Fruit fly (Drosophila melanogaster) whole organism, embryonic: ENCODE data around the gene tau.

Experiments
- Antp ChIP-seq: fragments of 200-800 bp; sonication (Bioruptor generic); optimal IDR thresholded peaks from 3 replicates; lab custom pipeline; 2016; ENCODE audit warnings: missing biosample characterization, missing genetic modification characterization
- BEAF-32 ChIP-seq: fragments of 200-800 bp; sonication (Bioruptor generic); optimal IDR thresholded peaks from 3 replicates; lab custom pipeline; 2017; ENCODE audit warnings: missing biosample characterization, missing genetic modification characterization, mild to moderate bottlenecking, moderate library complexity, missing genetic modification reagents
- CG11560 ChIP-seq: fragments of 200-800 bp; sonication (Bioruptor generic); IDR thresholded peaks from 3 replicates; pipeline ENCODE4 v1.3.6; 2022; ENCODE audit warnings: missing biosample characterization, missing genetic modification characterization
- CG13424 ChIP-seq: fragments of 200-800 bp; sonication (Bioruptor generic); optimal IDR thresholded peaks from 2 replicates; lab custom pipeline; 2019; ENCODE audit warnings: missing biosample characterization, mild to moderate bottlenecking, missing genetic modification characterization, moderate library complexity
- CG14710 ChIP-seq: fragments of 200-800 bp; sonication (Bioruptor generic); optimal IDR thresholded peaks from 3 replicates; lab custom pipeline; 2019; ENCODE audit warnings: missing biosample characterization, mild to moderate bottlenecking, missing genetic modification characterization, moderate library complexity
- CG15073 ChIP-seq: fragments of 200-800 bp; sonication (Bioruptor generic); optimal IDR thresholded peaks from 2 replicates; lab custom pipeline; 2016; ENCODE audit warnings: missing biosample characterization, missing genetic modification characterization
- CG17359 ChIP-seq: fragments of 200-800 bp; sonication (Bioruptor generic); optimal IDR thresholded peaks from 3 replicates; lab custom pipeline; 2018; ENCODE audit warnings: missing biosample characterization, mild to moderate bottlenecking, missing genetic modification characterization, moderate library complexity
- CG18599 ChIP-seq: fragments of 200-800 bp; sonication (Bioruptor generic); optimal IDR thresholded peaks from 3 replicates; lab custom pipeline; 2017; ENCODE audit warnings: missing biosample characterization, missing genetic modification characterization, mild to moderate bottlenecking, moderate library complexity, missing genetic modification reagents
- CG2120 ChIP-seq: fragments of 200-800 bp; sonication (Bioruptor generic); optimal IDR thresholded peaks from 3 replicates; lab custom pipeline; 2016; ENCODE audit warnings: missing biosample characterization, missing genetic modification characterization
- CG31365 ChIP-seq: fragments of 200-800 bp; sonication (Bioruptor generic); optimal IDR thresholded peaks from 2 replicates; lab custom pipeline; 2018; ENCODE audit warnings: missing biosample characterization, mild to moderate bottlenecking, missing genetic modification characterization
- CG32532 ChIP-seq: fragments of 200-800 bp; sonication (Bioruptor generic); IDR thresholded peaks from 2 replicates; pipeline ENCODE4 v1.3.6; 2022; ENCODE audit warnings: missing biosample characterization, missing genetic modification characterization
- CG9797 ChIP-seq: fragments of 200-800 bp; sonication (Bioruptor generic); optimal IDR thresholded peaks from 3 replicates; lab custom pipeline; 2018; ENCODE audit warnings: missing biosample characterization, mild to moderate bottlenecking, missing genetic modification characterization
- CG9876 ChIP-seq: fragments of 200-800 bp; sonication (Bioruptor generic); optimal IDR thresholded peaks from 2 replicates; lab custom pipeline; 2016; ENCODE audit warnings: missing biosample characterization, missing genetic modification characterization
- CG9932 ChIP-seq: fragments of 200-800 bp; sonication (Bioruptor generic); IDR thresholded peaks from 2 replicates; pipeline ENCODE4 v1.3.6; 2022; ENCODE audit warnings: missing biosample characterization, missing genetic modification characterization
- D19A ChIP-seq: fragments of 200-800 bp; optimal IDR thresholded peaks from 3 replicates; lab custom pipeline; 2019; ENCODE audit warnings: missing biosample characterization, mild to moderate bottlenecking, missing genetic modification characterization, moderate library complexity
- Deaf1 ChIP-seq: fragments of 200-800 bp; optimal IDR thresholded peaks from 3 replicates; lab custom pipeline; 2019; ENCODE audit warnings: missing biosample characterization, mild to moderate bottlenecking, missing genetic modification characterization, moderate library complexity
- Dip3 ChIP-seq: fragments of 200-800 bp; sonication (Bioruptor generic); optimal IDR thresholded peaks from 3 replicates; lab custom pipeline; 2016; ENCODE audit warnings: missing biosample characterization, missing genetic modification characterization
- Dref ChIP-seq: fragments of 200-800 bp; sonication (Bioruptor generic); IDR thresholded peaks from 2 replicates; pipeline ENCODE4 v1.3.6; 2022; ENCODE audit warnings: missing biosample characterization, missing genetic modification characterization
- HLH4C ChIP-seq: fragments of 200-800 bp; sonication (Bioruptor generic); IDR thresholded peaks from 3 replicates; pipeline ENCODE4 v1.3.6; 2022; ENCODE audit warnings: missing biosample characterization, missing genetic modification characterization; ENCODE audit not compliant: partially characterized antibody
- Med ChIP-seq: fragments of 200-800 bp; sonication (Bioruptor generic); peaks from one replicate; lab custom pipeline; 2016; ENCODE audit warnings: missing biosample characterization, missing genetic modification characterization, mild to moderate bottlenecking, inconsistent platforms, moderate library complexity
- Mes4 ChIP-seq: fragments of 200-800 bp; sonication (Bioruptor generic); optimal IDR thresholded peaks from 2 replicates; lab custom pipeline; 2016; ENCODE audit warnings: missing biosample characterization, missing genetic modification characterization
- Nf-YC ChIP-seq: fragments of 200-800 bp; optimal IDR thresholded peaks from 3 replicates; lab custom pipeline; 2019; ENCODE audit warnings: missing biosample characterization, mild to moderate bottlenecking, missing genetic modification characterization, moderate library complexity
- Sry-δ ChIP-seq: fragments of 200-800 bp; sonication (Bioruptor generic); optimal IDR thresholded peaks from 2 replicates; lab custom pipeline; 2016; ENCODE audit warnings: missing biosample characterization, missing genetic modification characterization
- Tbp ChIP-seq: fragments of >200 bp; optimal IDR thresholded peaks from 2 replicates; lab custom pipeline; 2018; ENCODE audit warnings: missing biosample characterization, missing genetic modification characterization
- Xbp1 ChIP-seq: fragments of 200-800 bp; sonication (Bioruptor generic); optimal IDR thresholded peaks from 3 replicates; lab custom pipeline; 2016; ENCODE audit warnings: missing biosample characterization, mild to moderate bottlenecking, missing genetic modification characterization
- ara ChIP-seq: fragments of 200-800 bp; sonication (Bioruptor generic); IDR thresholded peaks from 2 replicates; pipeline ENCODE4 v1.3.6; 2022; ENCODE audit warnings: missing biosample characterization, missing genetic modification characterization
- bsh ChIP-seq, 2 experiments: fragments of 200-800 bp; sonication (Bioruptor generic); optimal IDR thresholded peaks; 2 replicates each; lab custom pipeline; 2017 to 2018; ENCODE audit warnings: mild to moderate bottlenecking in 2 of 2, missing biosample characterization in 2 of 2, missing genetic modification characterization in 2 of 2, moderate library complexity in 1 of 2
- cad ChIP-seq: fragments of >200 bp; optimal IDR thresholded peaks from 2 replicates; lab custom pipeline; 2017; ENCODE audit warnings: missing biosample characterization, missing genetic modification characterization
- caup ChIP-seq: fragments of 200-800 bp; sonication (Bioruptor generic); optimal IDR thresholded peaks from 3 replicates; lab custom pipeline; 2017; ENCODE audit warnings: missing biosample characterization, mild to moderate bottlenecking, missing genetic modification characterization, moderate library complexity; ENCODE audit not compliant: severe bottlenecking
- chif ChIP-seq, 2 experiments: fragments of 200-800 bp; sonication (Bioruptor generic); optimal IDR thresholded peaks; 3 replicates each; lab custom pipeline; 2016; ENCODE audit warnings: missing biosample characterization in 2 of 2, missing genetic modification characterization in 2 of 2
- chinmo ChIP-seq: fragments of 200-800 bp; sonication (Bioruptor generic); IDR thresholded peaks from 4 replicates; pipeline ENCODE4 v1.3.6; 2022; ENCODE audit warnings: missing biosample characterization, missing genetic modification characterization; ENCODE audit not compliant: partially characterized antibody
- crc ChIP-seq: fragments of 200-800 bp; sonication (Bioruptor generic); optimal IDR thresholded peaks from 2 replicates; lab custom pipeline; 2016; ENCODE audit warnings: missing biosample characterization, missing genetic modification characterization
- crp ChIP-seq, 2 experiments: fragments of 200-800 bp; sonication (Bioruptor generic); optimal IDR thresholded peaks; 2 replicates in 1 of 2; 3 replicates in 1 of 2; lab custom pipeline; 2017; ENCODE audit warnings: missing biosample characterization in 2 of 2, missing genetic modification characterization in 2 of 2, mild to moderate bottlenecking in 1 of 2, moderate library complexity in 1 of 2
- en ChIP-seq: fragments of 200-800 bp; sonication (Bioruptor generic); optimal IDR thresholded peaks from 2 replicates; lab custom pipeline; 2016; ENCODE audit warnings: missing biosample characterization, missing genetic modification characterization
- gcm ChIP-seq: fragments of 200-800 bp; sonication (Bioruptor generic); optimal IDR thresholded peaks from 2 replicates; lab custom pipeline; 2019; ENCODE audit warnings: missing biosample characterization, mild to moderate bottlenecking, missing genetic modification characterization, moderate library complexity
- grn ChIP-seq: fragments of 200-800 bp; sonication (Bioruptor generic); optimal IDR thresholded peaks from 3 replicates; lab custom pipeline; 2017; ENCODE audit warnings: missing biosample characterization, missing genetic modification characterization
- kni ChIP-seq: fragments of 200-800 bp; sonication (Bioruptor generic); optimal IDR thresholded peaks from 3 replicates; lab custom pipeline; 2017; ENCODE audit warnings: mild to moderate bottlenecking, missing biosample characterization, missing genetic modification reagents, missing genetic modification characterization
- lbe ChIP-seq: fragments of 200-800 bp; sonication (Bioruptor generic); optimal IDR thresholded peaks from 2 replicates; lab custom pipeline; 2016; ENCODE audit warnings: missing biosample characterization, mild to moderate bottlenecking, missing genetic modification characterization
- nau ChIP-seq: fragments of 200-800 bp; sonication (Bioruptor generic); optimal IDR thresholded peaks from 3 replicates; lab custom pipeline; 2017; ENCODE audit warnings: missing biosample characterization, mild to moderate bottlenecking, missing genetic modification characterization, missing genetic modification reagents
- nmo ChIP-seq: fragments of 200-800 bp; sonication (Bioruptor generic); optimal IDR thresholded peaks from 2 replicates; lab custom pipeline; 2018; ENCODE audit warnings: missing biosample characterization, mild to moderate bottlenecking, missing genetic modification characterization, moderate library complexity
- nom ChIP-seq: fragments of 200-800 bp; sonication (Bioruptor generic); optimal IDR thresholded peaks from 2 replicates; lab custom pipeline; 2017; ENCODE audit warnings: missing biosample characterization, missing genetic modification characterization, mild to moderate bottlenecking, moderate library complexity, missing genetic modification reagents
- pfk ChIP-seq: fragments of 200-800 bp; sonication (Bioruptor generic); optimal IDR thresholded peaks from 2 replicates; lab custom pipeline; 2018; ENCODE audit warnings: missing biosample characterization, mild to moderate bottlenecking, missing genetic modification characterization, moderate library complexity
- phol ChIP-seq: fragments of 200-800 bp; sonication (Bioruptor generic); optimal IDR thresholded peaks from 3 replicates; lab custom pipeline; 2018; ENCODE audit warnings: missing biosample characterization, mild to moderate bottlenecking, missing genetic modification characterization, moderate library complexity
- pzg ChIP-seq: fragments of 200-800 bp; sonication (Bioruptor generic); optimal IDR thresholded peaks from 3 replicates; lab custom pipeline; 2018; ENCODE audit warnings: missing biosample characterization, mild to moderate bottlenecking, missing genetic modification characterization, moderate library complexity
- sug ChIP-seq: fragments of 200-800 bp; optimal IDR thresholded peaks from 2 replicates; lab custom pipeline; 2019; ENCODE audit warnings: missing biosample characterization, mild to moderate bottlenecking, missing genetic modification characterization, moderate library complexity

tau gene

DNA sequence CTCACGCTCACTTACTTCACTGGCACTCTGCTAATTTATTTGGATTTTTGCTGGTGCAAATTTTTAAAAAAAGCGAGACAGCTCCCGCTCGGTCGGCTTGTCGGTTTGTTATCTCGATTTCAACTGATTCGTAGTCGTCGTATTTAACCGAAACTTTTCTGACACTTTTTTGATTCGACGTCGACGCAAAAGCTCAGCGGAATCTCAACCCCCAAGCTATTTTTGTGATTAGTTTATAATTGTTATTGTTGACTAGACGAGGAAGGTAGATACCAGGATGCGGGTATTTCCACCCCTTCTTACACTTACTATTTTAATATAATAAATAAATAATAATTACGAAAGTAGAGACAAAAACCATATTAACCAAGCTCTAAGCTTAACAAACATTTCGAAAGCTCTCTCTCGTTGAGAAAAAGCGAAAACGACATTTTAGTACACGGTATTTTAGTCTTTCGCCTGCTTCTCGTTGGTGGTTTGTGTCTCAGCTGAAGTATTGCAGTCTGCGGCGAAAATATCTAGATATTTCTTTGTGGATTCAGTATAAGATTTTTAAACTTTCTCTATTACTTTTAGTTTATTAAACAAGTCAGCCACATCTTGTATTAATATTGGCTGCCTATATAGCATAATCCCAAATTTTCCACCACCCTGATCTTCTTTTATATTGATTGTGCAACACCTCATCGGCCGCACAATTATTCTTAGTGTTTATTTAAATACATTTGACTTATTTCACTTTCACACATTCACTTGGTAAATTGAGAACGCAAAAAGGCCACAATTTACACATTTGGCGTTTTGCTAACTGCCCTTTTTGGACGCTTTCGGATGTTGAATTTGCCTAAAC, at the start of gene tau (continued):
- TF ChIP-seq gcm: no peak
- TF ChIP-seq lbe (GFP tag; lab: Kevin White, UChicago): no peak
- TF ChIP-seq Tbp (GFP tag; lab: Kevin White, UChicago): no peak
- no peak for TF ChIP-seq crc
- no peak for TF ChIP-seq CG15073 (GFP tag; lab: Kevin White, UChicago)
- no peak for TF ChIP-seq HLH4C (GFP tag; lab: Robert Waterston, UW)
- no peak for TF ChIP-seq CG9876 (GFP tag; lab: Kevin White, UChicago)
- no peak for TF ChIP-seq chif (GFP tag; optimal IDR thresholded peaks at IDR 0.05; lab: Kevin White, UChicago)
- TF ChIP-seq Mes4 (GFP tag; lab: Kevin White, UChicago): no peak
- no peak for TF ChIP-seq kni (GFP tag; lab: Kevin White, UChicago)
- no peak for TF ChIP-seq caup (GFP tag; lab: Kevin White, UChicago)
- TF ChIP-seq D19A (tag; lab: Kevin White, UChicago): no peak
- no peak for TF ChIP-seq ara (GFP tag; lab: Robert Waterston, UW)
- TF ChIP-seq CG2120 (GFP tag; lab: Kevin White, UChicago): no peak
- TF ChIP-seq pfk (GFP tag; lab: Kevin White, UChicago): no peak
- no peak for TF ChIP-seq CG14710
- TF ChIP-seq CG9932 (GFP tag; lab: Robert Waterston, UW): peak; percentile 28; the same call in 1 of the 2 replicates
- no peak for TF ChIP-seq en (GFP tag; lab: Kevin White, UChicago)
- TF ChIP-seq Xbp1 (GFP tag; lab: Kevin White, UChicago): no peak
- no peak for TF ChIP-seq nau (GFP tag; lab: Kevin White, UChicago)

DNA sequence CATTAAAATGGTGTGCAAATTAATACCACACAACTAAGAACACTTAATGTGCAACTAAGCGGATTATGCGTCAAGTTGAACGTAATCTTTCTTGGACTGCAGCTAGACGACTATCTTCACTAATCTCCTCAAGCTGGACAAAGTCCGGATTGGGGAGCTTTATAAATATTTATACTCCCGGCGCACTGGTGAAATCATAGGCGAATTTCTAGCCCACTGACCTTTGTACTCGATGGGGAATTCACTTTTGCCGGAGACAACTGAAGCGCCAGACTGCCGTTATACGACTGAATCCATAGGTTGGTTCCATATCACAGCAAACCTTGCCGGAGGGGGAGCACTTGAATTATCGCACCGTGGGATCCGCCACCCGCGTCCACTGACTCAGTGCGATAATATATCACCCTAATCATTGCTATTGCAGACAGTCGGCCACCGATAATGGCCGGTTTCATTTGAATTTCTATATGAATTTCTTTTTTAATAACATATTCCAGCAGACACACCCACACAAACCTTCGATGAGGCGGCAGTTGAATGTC, 49.3 kb upstream of the tau start:
- TF ChIP-seq grn (GFP tag; lab: Kevin White, UChicago) (peak; percentile 71), nom (GFP tag; lab: Kevin White, UChicago) (peak; percentile 74), CG11560 (tag; lab: Robert Waterston, UW) (no peak), D19A (tag; lab: Kevin White, UChicago) (no peak), sug (tag; lab: Kevin White, UChicago) (peak; percentile 89), bsh (GFP tag; optimal IDR thresholded peaks at IDR 0.05; lab: Kevin White, UChicago) (peak in 1 of 2 experiments; percentile 49), CG17359 (tag; lab: Kevin White, UChicago) (no peak), cad (GFP tag; lab: Kevin White, UChicago) (peak; percentile 10), Med (GFP tag; lab: Kevin White, UChicago) (peak; percentile 68), chinmo (0 out of 4 replicates have a peak, but pooled peaks have one; percentile 60), pzg (GFP tag; lab: Kevin White, UChicago) (no peak)
- TF ChIP-seq, all 482 proteins: peak for 7

DNA sequence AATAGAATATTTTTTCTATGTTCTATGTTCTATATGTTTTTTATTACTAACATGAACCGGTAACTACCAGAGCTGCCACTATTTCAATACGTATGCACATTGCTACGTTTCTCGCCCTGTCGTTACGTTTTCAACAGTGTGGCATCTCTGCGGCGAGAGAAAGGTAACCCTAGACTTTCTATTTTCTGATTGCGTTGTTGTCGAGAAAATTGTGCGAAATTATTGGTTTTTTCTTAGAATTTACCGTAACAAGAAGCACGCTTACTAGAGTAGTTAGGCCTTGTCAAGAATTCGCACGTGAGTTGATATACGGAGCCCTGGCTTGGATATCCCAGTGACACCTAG, 43.4 kb upstream of the tau start, which contains the start of gene btz:
btz (plus strand) TSS at position 133 of the 345 bp plus-strand sequence.
- no peak for TF ChIP-seq CG32532 (GFP tag; lab: Robert Waterston, UW)
- peak; percentile 42 for TF ChIP-seq BEAF-32 (GFP tag; lab: Kevin White, UChicago)
- no peak for TF ChIP-seq Nf-YC (tag; lab: Kevin White, UChicago)
- peak; percentile 45 for TF ChIP-seq nmo
- TF ChIP-seq CG13424 (tag; lab: Kevin White, UChicago): peak; percentile 9
- peak; percentile 34 for TF ChIP-seq Deaf1 (tag; lab: Kevin White, UChicago)
- peak in 1 of 2 experiments; percentile 81 for TF ChIP-seq crp (GFP tag; optimal IDR thresholded peaks at IDR 0.05; lab: Kevin White, UChicago)
- peak; percentile 10 for TF ChIP-seq phol (tag; lab: Kevin White, UChicago)
- TF ChIP-seq Sry-δ: peak; percentile 56
- no peak for TF ChIP-seq CG18599
- TF ChIP-seq CG2120 (GFP tag; lab: Kevin White, UChicago): peak; percentile 8
- TF ChIP-seq Antp (GFP tag; lab: Kevin White, UChicago): no peak
- peak; percentile 52 for TF ChIP-seq Dref (GFP tag; lab: Robert Waterston, UW)
- TF ChIP-seq CG31365 (tag; lab: Kevin White, UChicago): no peak
- TF ChIP-seq CG9797 (GFP tag; lab: Kevin White, UChicago): peak; percentile 26
- TF ChIP-seq Dip3: no peak
